Worm (Caenorhabditis elegans): ENCODE measurements around the gene eak-4.

Gene eak-4

ce11 chrIV:12567176-12567892, 42.0 kb upstream of the eak-4 start, which contains the start of the genes hsb-1 and let-99 (continued):
- TF ChIP-seq fos-1 (tag; optimal IDR thresholded peaks at IDR 0.05) (no peak), lin-14 (GFP tag; optimal IDR thresholded peaks at IDR 0.05) (peak; percentile 84), tbx-2 (tag; optimal IDR thresholded peaks at IDR 0.05) (no peak), C34B4.2 (tag; optimal IDR thresholded peaks at IDR 0.05) (no peak), elt-2 (tag; optimal IDR thresholded peaks at IDR 0.05) (no peak), nhr-77 (tag; optimal IDR thresholded peaks at IDR 0.05) (no peak), blmp-1 (tag; optimal IDR thresholded peaks at IDR 0.05) (peak; percentile 19), ama-1 (optimal IDR thresholded peaks at IDR 0.05) (no peak), irx-1 (tag; optimal IDR thresholded peaks at IDR 0.05) (no peak), snu-23 (GFP tag; optimal IDR thresholded peaks at IDR 0.05) (no peak), grh-1 (GFP tag; IDR thresholded peaks at IDR 0.05) (no peak), efl-1 (optimal IDR thresholded peaks at IDR 0.05) (peak; percentile 69 to 84), efl-1 (GFP tag; optimal IDR thresholded peaks at IDR 0.05 in 1 of 2) (peak; percentile 40 to 83), xbp-1 (tag; optimal IDR thresholded peaks at IDR 0.05) (no peak), fkh-10 (GFP tag; optimal IDR thresholded peaks at IDR 0.05) (no peak), zip-4 (GFP tag; optimal IDR thresholded peaks at IDR 0.05) (no peak), nhr-71 (tag; optimal IDR thresholded peaks at IDR 0.05) (no peak), zag-1 (tag; optimal IDR thresholded peaks at IDR 0.05) (no peak), hlh-17 (GFP tag; optimal IDR thresholded peaks at IDR 0.05; ENCODE audit: borderline replicate concordance) (no peak), aly-2 (tag; optimal IDR thresholded peaks at IDR 0.05) (no peak)

ce11 chrIV:12565933-12566540, 40.7 kb upstream of the eak-4 start, which contains the start of gene eak-7:
Gene eak-7, minus strand, starts transcription at chrIV:12565983.
- TF ChIP-seq nhr-47 (tag; optimal IDR thresholded peaks at IDR 0.05), result no peak
- no peak for TF ChIP-seq grh-1 (GFP tag; IDR thresholded peaks at IDR 0.05)
- no peak for TF ChIP-seq aha-1 (tag; optimal IDR thresholded peaks at IDR 0.05)
- no peak for TF ChIP-seq hpl-2 (GFP tag; optimal IDR thresholded peaks at IDR 0.05)
- no peak for TF ChIP-seq nhr-19 (GFP tag; conservative IDR thresholded peaks at IDR 0.05)
- TF ChIP-seq fkh-8 (tag; optimal IDR thresholded peaks at IDR 0.05), result peak; percentile 55
- TF ChIP-seq alr-1 (tag; optimal IDR thresholded peaks at IDR 0.05; ENCODE audit: borderline replicate concordance), result no peak
- no peak for TF ChIP-seq egl-27 (tag; optimal IDR thresholded peaks at IDR 0.05)
- no peak for TF ChIP-seq ztf-11 (tag; optimal IDR thresholded peaks at IDR 0.05)
- no peak for TF ChIP-seq lsy-2 (tag; optimal IDR thresholded peaks at IDR 0.05)
- no peak for TF ChIP-seq elt-2 (tag; optimal IDR thresholded peaks at IDR 0.05)
- no peak for TF ChIP-seq lin-39 (tag; optimal IDR thresholded peaks at IDR 0.05)
- TF ChIP-seq ceh-8 (GFP tag; optimal IDR thresholded peaks at IDR 0.05), result no peak
- no peak for TF ChIP-seq nhr-77 (tag; optimal IDR thresholded peaks at IDR 0.05)
- TF ChIP-seq dsc-1 (tag; optimal IDR thresholded peaks at IDR 0.05), result peak; percentile 86
- no peak for TF ChIP-seq nhr-20 (tag; optimal IDR thresholded peaks at IDR 0.05)
- TF ChIP-seq fos-1 (tag; optimal IDR thresholded peaks at IDR 0.05), result peak; percentile 46
- TF ChIP-seq sox-4 (tag; optimal IDR thresholded peaks at IDR 0.05), result no peak
- no peak for TF ChIP-seq nhr-90 (tag; optimal IDR thresholded peaks at IDR 0.05; ENCODE audit: poor library complexity)
- no peak for TF ChIP-seq isw-1 (GFP tag; IDR thresholded peaks at IDR 0.05)
- no peak for TF ChIP-seq irx-1 (tag; optimal IDR thresholded peaks at IDR 0.05)
- peak; percentile 27 for TF ChIP-seq snu-23 (GFP tag; optimal IDR thresholded peaks at IDR 0.05)
- no peak for TF ChIP-seq blmp-1 (tag; optimal IDR thresholded peaks at IDR 0.05)
- TF ChIP-seq ets-5 (GFP tag; IDR thresholded peaks at IDR 0.05), result no peak
- TF ChIP-seq efl-3 (GFP tag; optimal IDR thresholded peaks at IDR 0.05), result no peak
- TF ChIP-seq lir-3 (tag; optimal IDR thresholded peaks at IDR 0.05; ENCODE audit: poor library complexity), result no peak
- no peak for TF ChIP-seq swsn-7 (tag; optimal IDR thresholded peaks at IDR 0.05)
- no peak for TF ChIP-seq Y116A8C.19 (tag; optimal IDR thresholded peaks at IDR 0.05; ENCODE audit: borderline replicate concordance)
- no peak for TF ChIP-seq skn-1 (tag; optimal IDR thresholded peaks at IDR 0.05)
- no peak for TF ChIP-seq nhr-71 (tag; optimal IDR thresholded peaks at IDR 0.05)
- TF ChIP-seq efl-1 (optimal IDR thresholded peaks at IDR 0.05), result peak in 1 of 2 experiments; percentile 0
- peak in 1 of 2 experiments; percentile 68 for TF ChIP-seq efl-1 (GFP tag; optimal IDR thresholded peaks at IDR 0.05 in 1 of 2)
- TF ChIP-seq zip-4 (GFP tag; optimal IDR thresholded peaks at IDR 0.05), result no peak
- TF ChIP-seq C16A3.4 (tag; optimal IDR thresholded peaks at IDR 0.05), result no peak
- peak; percentile 27 for TF ChIP-seq lin-14 (GFP tag; optimal IDR thresholded peaks at IDR 0.05)
- TF ChIP-seq nhr-12 (tag; optimal IDR thresholded peaks at IDR 0.05), result no peak
- TF ChIP-seq tbx-2 (tag; optimal IDR thresholded peaks at IDR 0.05), result no peak
- no peak for TF ChIP-seq jun-1 (tag; optimal IDR thresholded peaks at IDR 0.05)
- no peak for TF ChIP-seq dpl-1 (GFP tag; optimal IDR thresholded peaks at IDR 0.05)
- no peak for TF ChIP-seq C04F5.9 (tag; optimal IDR thresholded peaks at IDR 0.05)

Measured in whole organism, L1 larva.